Worm (Caenorhabditis elegans) whole organism, L4 larva: ENCODE results near the gene K06H7.7.

Experiments used
- F44E2.7 ChIP-seq: fragments of 200-800 bp; sonication (Bioruptor generic); IDR thresholded peaks from 2 replicates; pipeline ENCODE4 v2.1.2; 2022; ENCODE audit warnings: missing genetic modification characterization, missing compliant biosample characterization
- T26A8.4 ChIP-seq: fragments of 200-800 bp; sonication (Bioruptor generic); IDR thresholded peaks from 2 replicates; pipeline ENCODE4 v1.3.6; 2022; ENCODE audit warnings: missing genetic modification characterization, missing compliant biosample characterization
- Y75B8A.6 ChIP-seq: fragments of 200-800 bp; sonication (Bioruptor generic); IDR thresholded peaks from 2 replicates; pipeline ENCODE4 v1.3.6; 2022; ENCODE audit warnings: missing genetic modification reagents, missing genetic modification characterization, missing compliant biosample characterization
- aha-1 ChIP-seq: fragments of 150-350 bp; peaks from one replicate; lab custom pipeline; 2014; ENCODE audit warnings: missing biosample characterization, missing genetic modification characterization
- attf-4 ChIP-seq: sonication (generic microtip); optimal IDR thresholded peaks from 3 replicates; lab custom pipeline; 2017; ENCODE audit warnings: missing biosample characterization, missing genetic modification characterization
- ceh-28 ChIP-seq: fragments of 150-350 bp; optimal IDR thresholded peaks from 2 replicates; lab custom pipeline; 2014; ENCODE audit warnings: missing biosample characterization, missing genetic modification reagents, missing genetic modification characterization
- ceh-82 ChIP-seq: sonication (generic microtip); optimal IDR thresholded peaks from 2 replicates; lab custom pipeline; 2017; ENCODE audit warnings: missing biosample characterization, missing genetic modification characterization
- ces-1 ChIP-seq: fragments of 150-350 bp; sonication (generic microtip); optimal IDR thresholded peaks from 4 replicates; lab custom pipeline; 2014; ENCODE audit warnings: missing biosample characterization, missing genetic modification reagents, missing genetic modification characterization
- daf-19 ChIP-seq: fragments of 200-800 bp; sonication (Bioruptor generic); conservative IDR thresholded peaks from 2 replicates; pipeline ENCODE4 v1.3.6; 2022; ENCODE audit warnings: missing genetic modification characterization, missing compliant biosample characterization
- dmd-6 ChIP-seq: fragments of 200-800 bp; sonication (Bioruptor generic); IDR thresholded peaks from 2 replicates; pipeline ENCODE4 v1.3.6; 2022; ENCODE audit warnings: missing genetic modification reagents, missing genetic modification characterization, missing compliant biosample characterization
- dmd-9 ChIP-seq: fragments of 200-800 bp; sonication (Bioruptor generic); IDR thresholded peaks from 2 replicates; pipeline ENCODE4 v1.3.6; 2022; ENCODE audit warnings: missing genetic modification reagents, missing genetic modification characterization, missing compliant biosample characterization
- dve-1 ChIP-seq: sonication (generic microtip); optimal IDR thresholded peaks from 2 replicates; lab custom pipeline; 2017; ENCODE audit warnings: antibody characterized with exemption, mild to moderate bottlenecking, missing genetic modification characterization, missing compliant biosample characterization; ENCODE audit not compliant: insufficient read depth
- hif-1 ChIP-seq, 2 experiments: sonication (generic microtip); optimal IDR thresholded peaks; 2 replicates each; lab custom pipeline; 2016 to 2017; ENCODE audit warnings: missing compliant biosample characterization in 2 of 2, missing genetic modification characterization in 2 of 2, missing genetic modification reagents in 2 of 2, missing genotype in 2 of 2, mild to moderate bottlenecking in 1 of 2
- hlh-11 ChIP-seq: fragments of 200-800 bp; sonication (Bioruptor generic); optimal IDR thresholded peaks from 2 replicates; lab custom pipeline; 2018; ENCODE audit warnings: mild to moderate bottlenecking, missing genetic modification characterization, missing compliant biosample characterization
- hmg-1.1 ChIP-seq: fragments of 200-800 bp; sonication (Bioruptor generic); IDR thresholded peaks from 2 replicates; pipeline ENCODE4 v1.3.6; 2022; ENCODE audit warnings: missing genetic modification reagents, missing genetic modification characterization, missing compliant biosample characterization
- jun-1 ChIP-seq: fragments of 150-350 bp; optimal IDR thresholded peaks from 2 replicates; lab custom pipeline; 2014; ENCODE audit warnings: missing biosample characterization, missing genetic modification reagents, missing genetic modification characterization
- lim-7 ChIP-seq: fragments of 200-800 bp; sonication (Bioruptor generic); IDR thresholded peaks from 2 replicates; pipeline ENCODE4 v1.3.6; 2022; ENCODE audit warnings: missing genetic modification characterization, missing compliant biosample characterization
- lin-29 ChIP-seq: fragments of 200-800 bp; sonication (Bioruptor generic); IDR thresholded peaks from 2 replicates; pipeline ENCODE4 v1.3.6; 2022; ENCODE audit warnings: missing genetic modification reagents, missing genetic modification characterization, missing compliant biosample characterization
- lir-3 ChIP-seq: sonication (generic microtip); optimal IDR thresholded peaks from 2 replicates; lab custom pipeline; 2016; ENCODE audit warnings: mild to moderate bottlenecking, missing genetic modification characterization, missing compliant biosample characterization
- madf-5 ChIP-seq, 2 experiments: fragments of 200-800 bp; sonication (Bioruptor generic); IDR thresholded peaks; 2 replicates each; pipeline ENCODE4 v1.3.6; 2022; ENCODE audit warnings: missing compliant biosample characterization in 2 of 2, missing genetic modification characterization in 2 of 2
- mdl-1 ChIP-seq, 2 experiments: fragments of 150-350 bp in 1 of 2; sonication (generic microtip) in 1 of 2; optimal IDR thresholded peaks; 2 replicates each; lab custom pipeline; 2014 to 2017; ENCODE audit warnings: missing biosample characterization in 2 of 2, missing genetic modification characterization in 2 of 2
- mep-1 ChIP-seq: fragments of 150-350 bp; sonication (generic microtip); optimal IDR thresholded peaks from 3 replicates; lab custom pipeline; 2014; ENCODE audit warnings: missing biosample characterization, missing genetic modification characterization
- mes-2 ChIP-seq: sonication (generic microtip); optimal IDR thresholded peaks from 2 replicates; lab custom pipeline; 2016; ENCODE audit warnings: missing genotype, mild to moderate bottlenecking, missing genetic modification characterization, missing compliant biosample characterization; ENCODE audit not compliant: poor library complexity, severe bottlenecking
- mxl-2 ChIP-seq: fragments of 200-800 bp; sonication (Bioruptor generic); conservative IDR thresholded peaks from 2 replicates; pipeline ENCODE4 v1.3.6; 2022; ENCODE audit warnings: missing genetic modification reagents, missing genetic modification characterization, missing compliant biosample characterization
- mxl-3 ChIP-seq: fragments of 200-800 bp; sonication (Bioruptor generic); optimal IDR thresholded peaks from 2 replicates; lab custom pipeline; 2018; ENCODE audit warnings: mild to moderate bottlenecking, missing genetic modification characterization, missing compliant biosample characterization
- nhr-10 ChIP-seq: fragments of 150-350 bp; optimal IDR thresholded peaks from 2 replicates; lab custom pipeline; 2014; ENCODE audit warnings: missing biosample characterization, missing genetic modification characterization
- nhr-111 ChIP-seq: fragments of 200-800 bp; sonication (Bioruptor generic); optimal IDR thresholded peaks from 2 replicates; lab custom pipeline; 2018; ENCODE audit warnings: mild to moderate bottlenecking, missing genetic modification characterization, missing compliant biosample characterization
- nhr-28 ChIP-seq: fragments of 150-350 bp; optimal IDR thresholded peaks from 2 replicates; lab custom pipeline; 2014; ENCODE audit warnings: missing biosample characterization, missing genetic modification characterization
- nhr-42 ChIP-seq: fragments of 200-800 bp; sonication (Bioruptor generic); IDR thresholded peaks from 2 replicates; pipeline ENCODE4 v1.3.6; 2022; ENCODE audit warnings: missing genetic modification characterization, missing compliant biosample characterization
- nhr-48 ChIP-seq: sonication (generic microtip); optimal IDR thresholded peaks from 2 replicates; lab custom pipeline; 2016; ENCODE audit warnings: mild to moderate bottlenecking, missing genetic modification characterization, missing compliant biosample characterization
- nhr-77 ChIP-seq: fragments of 150-350 bp; optimal IDR thresholded peaks from 2 replicates; lab custom pipeline; 2014; ENCODE audit warnings: missing biosample characterization, missing genetic modification characterization
- php-3 ChIP-seq: fragments of 200-800 bp; sonication (Bioruptor generic); IDR thresholded peaks from 2 replicates; pipeline ENCODE4 v1.3.6; 2022; ENCODE audit warnings: missing genetic modification reagents, missing genetic modification characterization, missing compliant biosample characterization
- pqm-1 ChIP-seq: sonication (generic microtip); optimal IDR thresholded peaks from 2 replicates; lab custom pipeline; 2017; ENCODE audit warnings: missing biosample characterization, missing genetic modification characterization
- saeg-2 ChIP-seq: fragments of 200-800 bp; sonication (Bioruptor generic); IDR thresholded peaks from 2 replicates; pipeline ENCODE4 v1.3.6; 2022; ENCODE audit warnings: missing genetic modification reagents, missing genetic modification characterization, missing compliant biosample characterization
- sdz-12 ChIP-seq: fragments of 200-800 bp; sonication (Bioruptor generic); optimal IDR thresholded peaks from 2 replicates; lab custom pipeline; 2018; ENCODE audit warnings: mild to moderate bottlenecking, missing genetic modification characterization, missing compliant biosample characterization
- set-16 ChIP-seq: fragments of 200-800 bp; sonication (Bioruptor generic); IDR thresholded peaks from 2 replicates; pipeline ENCODE4 v1.3.6; 2022; ENCODE audit warnings: missing genetic modification reagents, missing genetic modification characterization, missing compliant biosample characterization
- skn-1 ChIP-seq: fragments of 150-350 bp; optimal IDR thresholded peaks from 2 replicates; lab custom pipeline; 2014; ENCODE audit warnings: missing biosample characterization, missing genetic modification characterization
- unc-130 ChIP-seq: sonication (generic microtip); optimal IDR thresholded peaks from 2 replicates; lab custom pipeline; 2016; ENCODE audit warnings: missing genetic modification reagents, missing genetic modification characterization, missing compliant biosample characterization
- unc-62 ChIP-seq, 3 experiments: fragments of 150-350 bp in 1 of 3; sonication (generic microtip); optimal IDR thresholded peaks in 2 of 3; peaks in 1 of 3; 1 replicate in 1 of 3; 2 replicates in 2 of 3; lab custom pipeline; 2014 to 2017; ENCODE audit warnings: missing biosample characterization in 3 of 3, missing genetic modification characterization in 3 of 3, missing genetic modification reagents in 3 of 3, missing genotype in 1 of 3
- ztf-11 ChIP-seq: fragments of 150-350 bp; optimal IDR thresholded peaks from 2 replicates; lab custom pipeline; 2014; ENCODE audit warnings: missing biosample characterization, missing genetic modification characterization
- ztf-7 ChIP-seq: fragments of 150-350 bp; optimal IDR thresholded peaks from 2 replicates; lab custom pipeline; 2014; ENCODE audit warnings: missing biosample characterization, missing genetic modification characterization

Gene K06H7.7

DNA sequence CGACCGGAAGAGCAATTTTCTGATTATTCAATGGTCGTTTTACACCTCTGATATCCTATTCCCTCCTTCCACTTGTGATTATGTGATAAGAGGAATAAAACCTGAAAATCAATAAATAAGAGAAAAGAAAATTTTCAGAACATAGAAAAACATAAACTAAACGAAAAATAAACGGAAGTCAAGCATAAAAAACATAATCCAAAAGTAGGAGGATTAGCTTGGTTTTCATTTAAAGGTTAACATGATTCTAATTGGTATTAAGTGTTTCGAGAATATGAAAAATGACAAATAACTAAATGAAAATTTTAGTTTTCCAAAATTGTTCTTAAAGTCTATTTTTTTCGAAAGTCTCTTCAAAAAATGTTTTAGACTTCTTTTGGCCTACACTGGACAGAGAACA is 35.9 kb upstream of the K06H7.7 start, which contains the start of gene gei-8:
gei-8 (minus strand) TSS at position 101 of the 400 bp plus-strand sequence.
- TF ChIP-seq mxl-3 (GFP tag; lab: Kevin White, UChicago) (no peak), hlh-11 (no peak), lim-7 (GFP tag; lab: Robert Waterston, UW) (no peak), lin-29 (GFP tag; lab: Robert Waterston, UW) (no peak), ztf-7 (no peak), unc-62 (GFP tag; optimal IDR thresholded peaks at IDR 0.05 in 1 of 2; lab: Kevin White, UChicago) (peak in 1 of 2 experiments; percentile 17), unc-62 (tag; optimal IDR thresholded peaks at IDR 0.05; lab: Kevin White, UChicago) (no peak), mes-2 (tag; lab: Kevin White, UChicago) (no peak)

ce11 chrIII:8117155-8117554 is 31.9 kb upstream of the K06H7.7 start:
- TF ChIP-seq mep-1 (tag; lab: Kevin White, UChicago) (no peak), set-16 (GFP tag; lab: Robert Waterston, UW) (peak; percentile 83)

DNA sequence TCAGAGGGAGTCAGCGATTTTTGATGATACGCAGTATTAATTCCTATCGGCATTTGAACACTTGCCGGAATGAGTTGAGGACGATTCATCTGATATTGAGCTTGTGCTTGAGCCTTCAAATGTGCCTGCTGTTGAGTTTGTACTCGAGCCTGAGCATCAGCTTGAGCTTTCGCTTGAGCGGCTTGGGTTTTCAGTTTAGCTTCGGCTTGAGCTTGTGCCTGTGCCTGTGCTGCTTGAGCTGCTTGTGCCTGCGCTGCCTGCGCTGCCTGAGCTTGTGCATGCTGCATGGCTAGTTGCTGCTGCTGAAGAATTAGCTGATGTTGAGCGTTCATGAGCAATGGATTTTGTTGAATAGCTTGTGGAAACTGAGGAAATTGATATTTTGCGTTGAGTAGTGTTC is 30.6 kb upstream of the K06H7.7 start:
- 0 out of 4 replicates have a peak, but pooled peaks of 1 of the 2 experiments have one; percentile 27 for TF ChIP-seq madf-5 (GFP tag; IDR thresholded peaks at IDR 0.05; lab: Robert Waterston, UW)
- no peak for TF ChIP-seq jun-1 (tag; lab: Kevin White, UChicago)
- no peak for TF ChIP-seq sdz-12
- no peak for TF ChIP-seq Y75B8A.6 (GFP tag; lab: Robert Waterston, UW)
- TF ChIP-seq dmd-9 (GFP tag; lab: Robert Waterston, UW): no peak
- no peak for TF ChIP-seq attf-4 (tag; lab: Kevin White, UChicago)
- no peak for TF ChIP-seq ceh-82 (tag; lab: Kevin White, UChicago)
- TF ChIP-seq nhr-48 (tag; lab: Kevin White, UChicago): no peak
- TF ChIP-seq unc-62 (GFP tag; optimal IDR thresholded peaks at IDR 0.05 in 1 of 2; lab: Kevin White, UChicago): no peak
- no peak for TF ChIP-seq unc-62 (tag; optimal IDR thresholded peaks at IDR 0.05; lab: Kevin White, UChicago)
- TF ChIP-seq mep-1 (tag; lab: Kevin White, UChicago): no peak
- TF ChIP-seq mxl-2 (GFP tag; lab: Robert Waterston, UW): no peak
- TF ChIP-seq saeg-2 (GFP tag; lab: Robert Waterston, UW): no peak
- TF ChIP-seq lim-7 (GFP tag; lab: Robert Waterston, UW): 0 out of 2 replicates have a peak, but pooled peaks have one; percentile 36
- no peak for TF ChIP-seq ztf-11 (tag; lab: Kevin White, UChicago)
- peak; percentile 59 for TF ChIP-seq set-16 (GFP tag; lab: Robert Waterston, UW)
- TF ChIP-seq php-3 (GFP tag; lab: Robert Waterston, UW): no peak
- TF ChIP-seq nhr-28 (tag; lab: Kevin White, UChicago): no peak
- TF ChIP-seq skn-1 (tag; lab: Kevin White, UChicago): no peak
- TF ChIP-seq T26A8.4 (GFP tag; lab: Robert Waterston, UW): no peak
- no peak for TF ChIP-seq dve-1
- no peak for TF ChIP-seq daf-19 (GFP tag; lab: Robert Waterston, UW)
- no peak for TF ChIP-seq nhr-111 (GFP tag; lab: Kevin White, UChicago)
- no peak for TF ChIP-seq nhr-77 (tag; lab: Kevin White, UChicago)
- no peak for TF ChIP-seq unc-130 (GFP tag; lab: Kevin White, UChicago)

ce11 chrIII:8111347-8111746 is 26.1 kb upstream of the K06H7.7 start:
- peak; percentile 63 for TF ChIP-seq aha-1 (tag; lab: Kevin White, UChicago)
- peak in 1 of 2 experiments; percentile 52 for TF ChIP-seq unc-62 (GFP tag; optimal IDR thresholded peaks at IDR 0.05 in 1 of 2; lab: Kevin White, UChicago)
- no peak for TF ChIP-seq unc-62 (tag; optimal IDR thresholded peaks at IDR 0.05; lab: Kevin White, UChicago)
- no peak for TF ChIP-seq nhr-10 (tag; lab: Kevin White, UChicago)
- no peak for TF ChIP-seq dve-1

DNA sequence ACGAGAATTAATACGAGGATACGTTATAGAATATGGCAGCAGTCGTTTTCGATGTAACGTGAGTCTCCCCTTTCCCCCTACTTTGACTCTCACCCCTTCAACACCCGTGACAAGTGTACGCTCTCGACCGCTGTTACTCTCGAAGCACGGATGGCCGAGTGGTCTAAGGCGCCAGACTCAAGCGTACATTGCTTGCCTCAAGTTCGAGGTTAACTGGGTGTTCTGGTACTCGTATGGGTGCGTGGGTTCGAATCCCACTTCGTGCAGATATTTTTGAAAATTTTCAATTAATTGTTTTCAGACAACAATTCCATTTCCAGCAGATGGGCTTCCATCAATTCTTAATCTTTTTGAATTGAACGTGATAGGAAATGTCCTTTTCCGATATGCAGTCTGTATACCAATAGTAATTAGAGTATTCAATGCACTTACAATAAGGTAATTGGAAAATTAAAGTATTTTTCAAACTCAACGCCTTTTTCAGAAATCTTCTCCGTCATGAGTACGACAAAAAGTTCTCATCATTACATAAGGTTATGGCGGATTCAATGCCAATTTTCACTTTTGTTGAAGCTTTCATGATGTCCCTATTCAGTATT is 24.3 kb upstream of the K06H7.7 start:
- TF ChIP-seq mdl-1 (tag; optimal IDR thresholded peaks at IDR 0.05; lab: Kevin White, UChicago): peak in 1 of 2 experiments; percentile 39
- TF ChIP-seq nhr-42 (GFP tag; lab: Robert Waterston, UW): peak; percentile 71
- peak; percentile 64 for TF ChIP-seq unc-130 (GFP tag; lab: Kevin White, UChicago)
- peak; percentile 74 for TF ChIP-seq dmd-6 (GFP tag; lab: Robert Waterston, UW)
- no peak for TF ChIP-seq ceh-82 (tag; lab: Kevin White, UChicago)
- TF ChIP-seq dmd-9 (GFP tag; lab: Robert Waterston, UW): peak; percentile 82
- TF ChIP-seq hmg-1.1 (GFP tag; lab: Robert Waterston, UW): peak; percentile 94
- peak; percentile 46; the same call in 1 of the 2 replicates for TF ChIP-seq set-16 (GFP tag; lab: Robert Waterston, UW)
- TF ChIP-seq lir-3 (tag; lab: Kevin White, UChicago): peak; percentile 49
- TF ChIP-seq F44E2.7 (GFP tag; lab: Robert Waterston, UW): peak; percentile 80; the same call in 1 of the 2 replicates
- no peak for TF ChIP-seq ces-1 (GFP tag; lab: Kevin White, UChicago)
- TF ChIP-seq mxl-2 (GFP tag; lab: Robert Waterston, UW): 0 out of 2 replicates have a peak, but pooled peaks have one; percentile 56
- peak; percentile 72 to 80; a peak in 2 of 4 replicates for TF ChIP-seq madf-5 (GFP tag; IDR thresholded peaks at IDR 0.05; lab: Robert Waterston, UW)
- TF ChIP-seq ceh-28: no peak
- TF ChIP-seq pqm-1 (tag; lab: Kevin White, UChicago): no peak
- peak in 1 of 2 experiments; percentile 31 for TF ChIP-seq hif-1 (tag; optimal IDR thresholded peaks at IDR 0.05; lab: Kevin White, UChicago)
